Worm (Caenorhabditis elegans) whole organism, late embryonic: ENCODE results near the gene Y59A8B.25.

Experiments used
- ama-1 ChIP-seq: fragments of 150-350 bp; optimal IDR thresholded peaks from 2 replicates; lab custom pipeline; 2014
- ceh-18 ChIP-seq: sonication (generic microtip); optimal IDR thresholded peaks from 2 replicates; lab custom pipeline; 2016; ENCODE audit warnings: missing genetic modification characterization, missing compliant biosample characterization
- ceh-19 ChIP-seq: fragments of 200-800 bp; sonication (Bioruptor generic); optimal IDR thresholded peaks from 2 replicates; lab custom pipeline; 2018; ENCODE audit warnings: mild to moderate bottlenecking, missing genetic modification characterization, missing compliant biosample characterization
- dve-1 ChIP-seq: sonication (generic microtip); optimal IDR thresholded peaks from 2 replicates; lab custom pipeline; 2017; ENCODE audit warnings: antibody characterized with exemption, mild to moderate bottlenecking, missing genetic modification characterization, missing compliant biosample characterization
- fkh-10 ChIP-seq: fragments of 150-350 bp; optimal IDR thresholded peaks from 2 replicates; lab custom pipeline; 2014; ENCODE audit warnings: missing biosample characterization, missing genetic modification reagents, missing genetic modification characterization
- gmeb-2 ChIP-seq: sonication (generic microtip); optimal IDR thresholded peaks from 2 replicates; lab custom pipeline; 2016; ENCODE audit warnings: missing genetic modification characterization, inconsistent platforms, missing compliant biosample characterization
- hlh-15 ChIP-seq: sonication (generic microtip); optimal IDR thresholded peaks from 2 replicates; lab custom pipeline; 2016; ENCODE audit warnings: missing genetic modification characterization, missing compliant biosample characterization
- nfya-1 ChIP-seq: sonication (generic microtip); optimal IDR thresholded peaks from 2 replicates; lab custom pipeline; 2017; ENCODE audit warnings: missing genetic modification characterization, mild to moderate bottlenecking, missing compliant biosample characterization, antibody characterized with exemption, moderate library complexity
- nhr-11 ChIP-seq: fragments of 150-350 bp; optimal IDR thresholded peaks from 2 replicates; lab custom pipeline; 2014; ENCODE audit warnings: missing biosample characterization, missing genetic modification characterization
- pax-1 ChIP-seq: fragments of 150-350 bp; optimal IDR thresholded peaks from 2 replicates; lab custom pipeline; 2014; ENCODE audit warnings: missing biosample characterization, missing genetic modification characterization

DNA sequence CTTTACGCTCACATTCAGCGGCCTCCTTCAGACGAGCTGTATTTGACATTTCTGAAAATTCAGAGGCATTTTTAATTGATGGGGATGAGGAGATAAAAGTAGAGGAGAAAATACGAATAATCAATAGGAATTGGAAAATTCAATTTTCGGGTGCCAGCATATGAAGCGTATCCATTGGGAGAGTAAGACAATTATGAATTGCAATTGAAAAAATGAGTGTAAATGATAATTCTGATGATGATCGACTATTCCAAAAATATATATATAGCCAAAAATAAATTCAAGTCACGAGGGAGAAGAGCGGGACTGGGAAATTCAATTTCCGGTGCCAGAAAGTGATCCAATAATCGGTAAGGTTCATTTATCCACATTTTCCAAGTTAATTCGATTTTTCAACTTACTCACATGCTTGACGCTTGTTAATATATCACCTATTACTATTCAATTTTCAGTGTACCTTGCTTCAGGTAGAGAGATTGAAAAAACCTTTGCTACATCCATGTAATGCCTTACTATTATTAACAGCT lies 11.1 kb upstream of the Y59A8B.25 start, which contains the start of gene Y59A8B.8:
- TF ChIP-seq hlh-15 (tag; lab: Kevin White, UChicago) (no peak), gmeb-2 (tag; lab: Kevin White, UChicago) (no peak), fkh-10 (GFP tag; lab: Kevin White, UChicago) (no peak), ama-1 (lab: Kevin White, UChicago) (no peak), pax-1 (tag; lab: Kevin White, UChicago) (no peak), ceh-18 (tag; lab: Kevin White, UChicago) (no peak), ceh-19 (GFP tag; lab: Kevin White, UChicago) (no peak), nfya-1 (no peak), nhr-11 (tag; lab: Kevin White, UChicago) (no peak), dve-1 (tag; lab: Kevin White, UChicago) (no peak)
